Fruit fly (Drosophila melanogaster) whole organism, embryonic: ENCODE results near the gene Eo.

Experiments
- Aef1 ChIP-seq: fragments of 200-800 bp; sonication (Bioruptor generic); IDR thresholded peaks from 3 replicates; pipeline ENCODE4 v1.3.6; 2022; ENCODE audit warnings: missing biosample characterization, missing genetic modification characterization
- Antp ChIP-seq: fragments of 200-800 bp; sonication (Bioruptor generic); optimal IDR thresholded peaks from 3 replicates; lab custom pipeline; 2016; ENCODE audit warnings: missing biosample characterization, missing genetic modification characterization
- Blimp-1 ChIP-seq: fragments of 200-800 bp; sonication (Bioruptor generic); optimal IDR thresholded peaks from 3 replicates; lab custom pipeline; 2018; ENCODE audit warnings: missing biosample characterization, missing genetic modification characterization, mild to moderate bottlenecking, moderate library complexity, missing genetic modification reagents
- Bteb2 ChIP-seq: fragments of 200-800 bp; sonication (Bioruptor generic); optimal IDR thresholded peaks from 2 replicates; lab custom pipeline; 2016; ENCODE audit warnings: missing biosample characterization, missing genetic modification characterization
- CG11247 ChIP-seq: fragments of 200-800 bp; sonication (Bioruptor generic); IDR thresholded peaks from 2 replicates; pipeline ENCODE4 v1.3.6; 2022; ENCODE audit warnings: missing biosample characterization, missing genetic modification characterization
- CG12299 ChIP-seq: fragments of 200-800 bp; sonication (Bioruptor generic); optimal IDR thresholded peaks from 2 replicates; lab custom pipeline; 2018; ENCODE audit warnings: missing biosample characterization, mild to moderate bottlenecking, missing genetic modification characterization
- CG15073 ChIP-seq: fragments of 200-800 bp; sonication (Bioruptor generic); optimal IDR thresholded peaks from 2 replicates; lab custom pipeline; 2016; ENCODE audit warnings: missing biosample characterization, missing genetic modification characterization
- CG17186 ChIP-seq: fragments of 200-800 bp; sonication (Bioruptor generic); optimal IDR thresholded peaks from 3 replicates; lab custom pipeline; 2017; ENCODE audit warnings: missing biosample characterization, missing genetic modification reagents, missing genetic modification characterization
- CG2199 ChIP-seq: fragments of 200-800 bp; sonication (Bioruptor generic); IDR thresholded peaks from 3 replicates; pipeline ENCODE4 v1.3.6; 2022; ENCODE audit warnings: missing biosample characterization, missing genetic modification characterization
- CG2875 ChIP-seq: fragments of 200-800 bp; sonication (Bioruptor generic); optimal IDR thresholded peaks from 2 replicates; lab custom pipeline; 2017; ENCODE audit warnings: missing biosample characterization, mild to moderate bottlenecking, missing genetic modification characterization, missing genetic modification reagents
- CG30431 ChIP-seq: fragments of 200-800 bp; sonication (Bioruptor generic); optimal IDR thresholded peaks from 2 replicates; lab custom pipeline; 2017; ENCODE audit warnings: missing biosample characterization, missing genetic modification characterization
- CG31388 ChIP-seq: fragments of 200-800 bp; sonication (Bioruptor generic); optimal IDR thresholded peaks from 2 replicates; lab custom pipeline; 2016; ENCODE audit warnings: missing biosample characterization, missing genetic modification characterization
- CG32767 ChIP-seq: fragments of 200-800 bp; sonication (Bioruptor generic); IDR thresholded peaks from 2 replicates; pipeline ENCODE4 v1.3.6; 2022; ENCODE audit warnings: missing biosample characterization, missing genetic modification characterization
- CG4360 ChIP-seq: fragments of 200-800 bp; sonication (Bioruptor generic); IDR thresholded peaks from 2 replicates; pipeline ENCODE4 v1.3.6; 2022; ENCODE audit warnings: missing biosample characterization, missing genetic modification characterization
- CG43689 ChIP-seq: fragments of 200-800 bp; sonication (Bioruptor generic); IDR thresholded peaks from 2 replicates; pipeline ENCODE4 v1.3.6; 2022; ENCODE audit warnings: missing biosample characterization, missing genetic modification characterization
- CG5245 ChIP-seq: fragments of 200-800 bp; sonication (Bioruptor generic); optimal IDR thresholded peaks from 3 replicates; lab custom pipeline; 2016; ENCODE audit warnings: missing biosample characterization, missing genetic modification characterization
- CG6254 ChIP-seq: fragments of 200-800 bp; sonication (Bioruptor generic); optimal IDR thresholded peaks from 3 replicates; lab custom pipeline; 2017; ENCODE audit warnings: mild to moderate bottlenecking, missing biosample characterization, missing genetic modification reagents, missing genetic modification characterization
- CG7271 ChIP-seq: fragments of 200-800 bp; sonication (Bioruptor generic); optimal IDR thresholded peaks from 2 replicates; lab custom pipeline; 2018; ENCODE audit warnings: missing biosample characterization, mild to moderate bottlenecking, missing genetic modification characterization, moderate library complexity
- CG7963 ChIP-seq: fragments of 200-800 bp; sonication (Bioruptor generic); IDR thresholded peaks from 3 replicates; pipeline ENCODE4 v1.3.6; 2022; ENCODE audit warnings: missing biosample characterization, missing genetic modification characterization; ENCODE audit not compliant: partially characterized antibody
- CG9609 ChIP-seq: fragments of 200-800 bp; sonication (Bioruptor generic); optimal IDR thresholded peaks from 3 replicates; lab custom pipeline; 2016; ENCODE audit warnings: missing biosample characterization, missing genetic modification characterization
- Dfd ChIP-seq, 2 experiments: fragments of >200 bp; optimal IDR thresholded peaks; 2 replicates each; lab custom pipeline; 2017; ENCODE audit warnings: missing biosample characterization in 2 of 2, missing genetic modification characterization in 2 of 2
- HLH4C ChIP-seq: fragments of 200-800 bp; sonication (Bioruptor generic); IDR thresholded peaks from 3 replicates; pipeline ENCODE4 v1.3.6; 2022; ENCODE audit warnings: missing biosample characterization, missing genetic modification characterization; ENCODE audit not compliant: partially characterized antibody
- Hmr ChIP-seq: fragments of 200-800 bp; sonication (Bioruptor generic); optimal IDR thresholded peaks from 3 replicates; lab custom pipeline; 2017; ENCODE audit warnings: mild to moderate bottlenecking, missing biosample characterization, missing genetic modification reagents, missing genetic modification characterization
- Hmx ChIP-seq: fragments of 200-800 bp; sonication (Bioruptor generic); optimal IDR thresholded peaks from 2 replicates; lab custom pipeline; 2016; ENCODE audit warnings: missing biosample characterization, missing genetic modification characterization
- Mes4 ChIP-seq: fragments of 200-800 bp; sonication (Bioruptor generic); optimal IDR thresholded peaks from 2 replicates; lab custom pipeline; 2016; ENCODE audit warnings: missing biosample characterization, missing genetic modification characterization
- Mrtf ChIP-seq: fragments of 200-800 bp; sonication (Bioruptor generic); IDR thresholded peaks from 3 replicates; pipeline ENCODE4 v1.3.6; 2022; ENCODE audit warnings: missing biosample characterization, missing genetic modification characterization
- PHDP ChIP-seq: fragments of 200-800 bp; sonication (Bioruptor generic); optimal IDR thresholded peaks from 3 replicates; lab custom pipeline; 2018; ENCODE audit warnings: missing biosample characterization, mild to moderate bottlenecking, missing genetic modification characterization, moderate library complexity
- Ptx1 ChIP-seq: fragments of 200-800 bp; sonication (Bioruptor generic); IDR thresholded peaks from 2 replicates; pipeline ENCODE4 v1.3.6; 2022; ENCODE audit warnings: missing biosample characterization, missing genetic modification characterization
- Usf ChIP-seq: fragments of 200-800 bp; sonication (Bioruptor generic); optimal IDR thresholded peaks from 2 replicates; lab custom pipeline; 2017; ENCODE audit warnings: missing genotype, missing biosample characterization, missing genetic modification characterization
- Vsx1 ChIP-seq: fragments of 200-800 bp; sonication (Bioruptor generic); optimal IDR thresholded peaks from 2 replicates; lab custom pipeline; 2017; ENCODE audit warnings: missing biosample characterization, mild to moderate bottlenecking, missing genetic modification characterization, missing genetic modification reagents
- ab ChIP-seq: fragments of 200-800 bp; sonication (Bioruptor generic); optimal IDR thresholded peaks from 2 replicates; lab custom pipeline; 2016; ENCODE audit warnings: missing biosample characterization, missing genetic modification characterization
- ase ChIP-seq: fragments of 200-800 bp; sonication (Bioruptor generic); IDR thresholded peaks from 3 replicates; pipeline ENCODE4 v1.3.6; 2022; ENCODE audit warnings: missing biosample characterization, missing genetic modification characterization
- az2 ChIP-seq: fragments of 200-800 bp; sonication (Bioruptor generic); optimal IDR thresholded peaks from 3 replicates; lab custom pipeline; 2016; ENCODE audit warnings: missing biosample characterization, missing genetic modification characterization
- bab2 ChIP-seq: fragments of 200-800 bp; sonication (Bioruptor generic); optimal IDR thresholded peaks from 2 replicates; lab custom pipeline; 2016; ENCODE audit warnings: missing biosample characterization, missing genetic modification characterization
- bcd ChIP-seq: fragments of 200-800 bp; sonication (Bioruptor generic); optimal IDR thresholded peaks from 2 replicates; lab custom pipeline; 2017; ENCODE audit warnings: missing biosample characterization, mild to moderate bottlenecking, missing genetic modification characterization
- crp ChIP-seq, 2 experiments: fragments of 200-800 bp; sonication (Bioruptor generic); optimal IDR thresholded peaks; 2 replicates in 1 of 2; 3 replicates in 1 of 2; lab custom pipeline; 2017; ENCODE audit warnings: missing biosample characterization in 2 of 2, missing genetic modification characterization in 2 of 2, mild to moderate bottlenecking in 1 of 2, moderate library complexity in 1 of 2
- dan ChIP-seq: fragments of 200-800 bp; sonication (Bioruptor generic); IDR thresholded peaks from 2 replicates; pipeline ENCODE4 v1.3.6; 2022; ENCODE audit warnings: missing biosample characterization, missing genetic modification characterization
- dm ChIP-seq: fragments of 200-800 bp; sonication (Bioruptor generic); optimal IDR thresholded peaks from 3 replicates; lab custom pipeline; 2016; ENCODE audit warnings: missing biosample characterization, missing genetic modification characterization
- fru ChIP-seq: fragments of >200 bp; optimal IDR thresholded peaks from 2 replicates; lab custom pipeline; 2017
- hb ChIP-seq: fragments of 200-800 bp; sonication (Bioruptor generic); IDR thresholded peaks from 3 replicates; pipeline ENCODE4 v1.3.6; 2022; ENCODE audit warnings: missing biosample characterization, missing genetic modification characterization; ENCODE audit not compliant: partially characterized antibody
- jing ChIP-seq: fragments of 200-800 bp; sonication (Bioruptor generic); optimal IDR thresholded peaks from 2 replicates; lab custom pipeline; 2018; ENCODE audit warnings: missing biosample characterization, mild to moderate bottlenecking, missing genetic modification characterization
- mirr ChIP-seq: fragments of 200-800 bp; sonication (Bioruptor generic); optimal IDR thresholded peaks from 3 replicates; lab custom pipeline; 2018; ENCODE audit warnings: missing biosample characterization, mild to moderate bottlenecking, missing genetic modification characterization
- nau ChIP-seq: fragments of 200-800 bp; sonication (Bioruptor generic); optimal IDR thresholded peaks from 3 replicates; lab custom pipeline; 2017; ENCODE audit warnings: missing biosample characterization, mild to moderate bottlenecking, missing genetic modification characterization, missing genetic modification reagents
- pb ChIP-seq: fragments of 200-800 bp; sonication (Bioruptor generic); optimal IDR thresholded peaks from 3 replicates; lab custom pipeline; 2016; ENCODE audit warnings: missing biosample characterization, missing genetic modification characterization
- repo ChIP-seq: fragments of 200-800 bp; sonication (Bioruptor generic); optimal IDR thresholded peaks from 2 replicates; lab custom pipeline; 2016; ENCODE audit warnings: missing biosample characterization, missing genetic modification characterization
- ro ChIP-seq: fragments of 200-800 bp; sonication (Bioruptor generic); IDR thresholded peaks from 2 replicates; pipeline ENCODE4 v1.3.6; 2022; ENCODE audit warnings: missing biosample characterization, missing genetic modification characterization
- sd ChIP-seq: fragments of 200-800 bp; sonication (Bioruptor generic); optimal IDR thresholded peaks from 3 replicates; lab custom pipeline; 2018; ENCODE audit warnings: missing biosample characterization, mild to moderate bottlenecking, missing genetic modification characterization, moderate library complexity
- slp2 ChIP-seq: fragments of 200-800 bp; sonication (Bioruptor generic); optimal IDR thresholded peaks from 2 replicates; lab custom pipeline; 2016; ENCODE audit warnings: missing biosample characterization, missing genetic modification characterization
- sug ChIP-seq: fragments of 200-800 bp; optimal IDR thresholded peaks from 2 replicates; lab custom pipeline; 2019; ENCODE audit warnings: missing biosample characterization, mild to moderate bottlenecking, missing genetic modification characterization, moderate library complexity
- trem ChIP-seq: fragments of 200-800 bp; optimal IDR thresholded peaks from 3 replicates; lab custom pipeline; 2019; ENCODE audit warnings: missing biosample characterization, mild to moderate bottlenecking, missing genetic modification characterization, moderate library complexity
- tx ChIP-seq: fragments of 200-800 bp; sonication (Bioruptor generic); optimal IDR thresholded peaks from 2 replicates; lab custom pipeline; 2016; ENCODE audit warnings: missing biosample characterization, missing genetic modification characterization

Eo gene

dm6 chrX:14952097-14952844 lies 33.7 kb upstream of the Eo start:
- TF ChIP-seq ase (GFP tag; lab: Robert Waterston, UW) (no peak), Bteb2 (GFP tag; lab: Kevin White, UChicago) (no peak), Ptx1 (GFP tag; lab: Robert Waterston, UW) (peak; percentile 53), Mes4 (GFP tag; lab: Kevin White, UChicago) (no peak), CG7963 (GFP tag; lab: Robert Waterston, UW) (no peak), CG31388 (GFP tag; lab: Kevin White, UChicago) (no peak), HLH4C (GFP tag; lab: Robert Waterston, UW) (no peak), CG2875 (peak; percentile 66), bcd (peak; percentile 30), slp2 (no peak), CG11247 (GFP tag; lab: Robert Waterston, UW) (no peak), CG2199 (GFP tag; lab: Robert Waterston, UW) (no peak), az2 (GFP tag; lab: Kevin White, UChicago) (peak; percentile 62), CG9609 (peak; percentile 10), Antp (GFP tag; lab: Kevin White, UChicago) (peak; percentile 18), repo (GFP tag; lab: Kevin White, UChicago) (no peak), crp (GFP tag; optimal IDR thresholded peaks at IDR 0.05; lab: Kevin White, UChicago) (no peak), CG12299 (tag; lab: Kevin White, UChicago) (no peak), Usf (no peak), dan (GFP tag; lab: Robert Waterston, UW) (0 out of 2 replicates have a peak, but pooled peaks have one; percentile 12), CG32767 (GFP tag; lab: Robert Waterston, UW) (no peak), ab (GFP tag; lab: Kevin White, UChicago) (no peak), Blimp-1 (GFP tag; lab: Kevin White, UChicago) (peak; percentile 58), CG30431 (GFP tag; lab: Kevin White, UChicago) (peak; percentile 31), CG43689 (no peak), Vsx1 (GFP tag; lab: Kevin White, UChicago) (peak; percentile 21), CG6254 (peak; percentile 27), PHDP (tag; lab: Kevin White, UChicago) (peak; percentile 27), nau (GFP tag; lab: Kevin White, UChicago) (no peak), CG17186 (GFP tag; lab: Kevin White, UChicago) (peak; percentile 21), CG7271 (no peak), sug (no peak), Aef1 (GFP tag; lab: Robert Waterston, UW) (peak; percentile 11; the same call in 1 of the 3 replicates), mirr (GFP tag; lab: Kevin White, UChicago) (no peak), sd (tag; lab: Kevin White, UChicago) (no peak), dm (GFP tag; lab: Kevin White, UChicago) (no peak), CG5245 (peak; percentile 10), trem (tag; lab: Kevin White, UChicago) (peak; percentile 32), Hmr (GFP tag; lab: Kevin White, UChicago) (peak; percentile 2), pb (no peak), fru (lab: Kevin White, UChicago) (no peak), hb (no peak), Mrtf (GFP tag; lab: Robert Waterston, UW) (no peak), tx (no peak), bab2 (GFP tag; lab: Kevin White, UChicago) (peak; percentile 1), Hmx (no peak), CG15073 (GFP tag; lab: Kevin White, UChicago) (no peak), ro (GFP tag; lab: Robert Waterston, UW) (no peak), Dfd (GFP tag; optimal IDR thresholded peaks at IDR 0.05; lab: Kevin White, UChicago) (no peak), jing (GFP tag; lab: Kevin White, UChicago) (peak; percentile 25), CG4360 (no peak)
